Fruit fly (Drosophila melanogaster) whole organism, embryonic: Measurements from ENCODE around the gene CG4951.
A peak's percentile ranks its signal among the peaks of the same experiment; 100 is the strongest.

Experiments
- ATbp ChIP-seq: fragments of 200-800 bp; sonication (Bioruptor generic); optimal IDR thresholded peaks from 2 replicates; lab custom pipeline; 2017; ENCODE audit warnings: missing biosample characterization, mild to moderate bottlenecking, missing genetic modification characterization, missing genetic modification reagents
- Awh ChIP-seq: fragments of 200-800 bp; sonication (Bioruptor generic); IDR thresholded peaks from 2 replicates; pipeline ENCODE4, ENCODE4 v1.3.6; 2022; ENCODE audit warnings: missing biosample characterization, missing genetic modification characterization
- BEAF-32 ChIP-seq: fragments of 200-800 bp; sonication (Bioruptor generic); optimal IDR thresholded peaks from 3 replicates; lab custom pipeline; 2017; ENCODE audit warnings: missing biosample characterization, missing genetic modification characterization, mild to moderate bottlenecking, moderate library complexity, missing genetic modification reagents
- Bteb2 ChIP-seq: fragments of 200-800 bp; sonication (Bioruptor generic); optimal IDR thresholded peaks from 2 replicates; lab custom pipeline; 2016; ENCODE audit warnings: missing biosample characterization, missing genetic modification characterization
- CG10147 ChIP-seq: fragments of 200-800 bp; sonication (Bioruptor generic); optimal IDR thresholded peaks from 2 replicates; lab custom pipeline; 2019; ENCODE audit warnings: missing biosample characterization, mild to moderate bottlenecking, missing genetic modification characterization, moderate library complexity
- CG11085 ChIP-seq: fragments of 200-800 bp; sonication (Bioruptor generic); IDR thresholded peaks from 2 replicates; pipeline ENCODE4 v1.3.6; 2022; ENCODE audit warnings: missing biosample characterization, missing genetic modification characterization
- CG12236 ChIP-seq: fragments of 200-800 bp; sonication (Bioruptor generic); optimal IDR thresholded peaks from 2 replicates; lab custom pipeline; 2016; ENCODE audit warnings: missing biosample characterization, missing genetic modification characterization
- CG14710 ChIP-seq: fragments of 200-800 bp; sonication (Bioruptor generic); optimal IDR thresholded peaks from 3 replicates; lab custom pipeline; 2019; ENCODE audit warnings: missing biosample characterization, mild to moderate bottlenecking, missing genetic modification characterization, moderate library complexity
- CG15514 ChIP-seq: fragments of 200-800 bp; sonication (Bioruptor generic); optimal IDR thresholded peaks from 3 replicates; lab custom pipeline; 2017; ENCODE audit warnings: missing biosample characterization, missing genetic modification characterization, mild to moderate bottlenecking, moderate library complexity, missing genetic modification reagents
- CG16779 ChIP-seq: fragments of 200-800 bp; sonication (Bioruptor generic); IDR thresholded peaks from 2 replicates; pipeline ENCODE4 v1.3.6; 2022; ENCODE audit warnings: missing biosample characterization, missing genetic modification characterization
- CG17359 ChIP-seq: fragments of 200-800 bp; sonication (Bioruptor generic); optimal IDR thresholded peaks from 3 replicates; lab custom pipeline; 2018; ENCODE audit warnings: missing biosample characterization, mild to moderate bottlenecking, missing genetic modification characterization, moderate library complexity
- CG18599 ChIP-seq: fragments of 200-800 bp; sonication (Bioruptor generic); optimal IDR thresholded peaks from 3 replicates; lab custom pipeline; 2017; ENCODE audit warnings: missing biosample characterization, missing genetic modification characterization, mild to moderate bottlenecking, moderate library complexity, missing genetic modification reagents
- CG18619 ChIP-seq: fragments of 200-800 bp; sonication (Bioruptor generic); optimal IDR thresholded peaks from 3 replicates; lab custom pipeline; 2017; ENCODE audit warnings: missing biosample characterization, mild to moderate bottlenecking, missing genetic modification characterization
- CG33213 ChIP-seq: fragments of 200-800 bp; sonication (Bioruptor generic); optimal IDR thresholded peaks from 3 replicates; lab custom pipeline; 2016; ENCODE audit warnings: missing biosample characterization, missing genetic modification characterization
- CG3838 ChIP-seq: fragments of 200-800 bp; sonication (Bioruptor generic); optimal IDR thresholded peaks from 3 replicates; lab custom pipeline; 2016; ENCODE audit warnings: missing biosample characterization, missing genetic modification characterization
- CG6272 ChIP-seq: fragments of 200-800 bp; sonication (Bioruptor generic); IDR thresholded peaks from 2 replicates; pipeline ENCODE4 v1.3.6; 2022; ENCODE audit warnings: missing biosample characterization, missing genetic modification characterization
- CG7372 ChIP-seq: fragments of 200-800 bp; sonication (Bioruptor generic); IDR thresholded peaks from 2 replicates; pipeline ENCODE4 v1.3.6; 2022; ENCODE audit warnings: missing biosample characterization, missing genetic modification characterization
- CG8765 ChIP-seq: fragments of 200-800 bp; sonication (Bioruptor generic); IDR thresholded peaks from 2 replicates; pipeline ENCODE4 v1.3.6; 2022; ENCODE audit warnings: missing biosample characterization, missing genetic modification characterization
- Dad ChIP-seq: fragments of 200-800 bp; sonication (Bioruptor generic); optimal IDR thresholded peaks from 3 replicates; lab custom pipeline; 2016; ENCODE audit warnings: missing biosample characterization, missing genetic modification characterization
- Meics ChIP-seq: fragments of 200-800 bp; sonication (Bioruptor generic); optimal IDR thresholded peaks from 2 replicates; lab custom pipeline; 2017; ENCODE audit warnings: missing biosample characterization, mild to moderate bottlenecking, missing genetic modification characterization
- NfI ChIP-seq: fragments of 200-800 bp; sonication (Bioruptor generic); optimal IDR thresholded peaks from 3 replicates; lab custom pipeline; 2018; ENCODE audit warnings: missing biosample characterization, mild to moderate bottlenecking, missing genetic modification characterization, moderate library complexity
- Opbp ChIP-seq: fragments of 200-800 bp; sonication (Bioruptor generic); IDR thresholded peaks from 3 replicates; pipeline ENCODE4 v1.3.6; 2022; ENCODE audit warnings: missing biosample characterization, missing genetic modification characterization; ENCODE audit not compliant: partially characterized antibody
- Optix ChIP-seq: fragments of 200-800 bp; sonication (Bioruptor generic); IDR thresholded peaks from 3 replicates; pipeline ENCODE4 v1.3.6; 2022; ENCODE audit warnings: missing biosample characterization, missing genetic modification characterization
- Side ChIP-seq: fragments of 200-800 bp; sonication (Bioruptor generic); optimal IDR thresholded peaks from 2 replicates; lab custom pipeline; 2016; ENCODE audit warnings: missing biosample characterization, missing genetic modification characterization
- Six4 ChIP-seq: fragments of 200-800 bp; sonication (Bioruptor generic); optimal IDR thresholded peaks from 2 replicates; lab custom pipeline; 2016; ENCODE audit warnings: missing biosample characterization, missing genetic modification characterization
- Sry-β ChIP-seq: fragments of 200-800 bp; sonication (Bioruptor generic); optimal IDR thresholded peaks from 2 replicates; lab custom pipeline; 2018; ENCODE audit warnings: missing biosample characterization, mild to moderate bottlenecking, missing genetic modification characterization, moderate library complexity
- chn ChIP-seq: fragments of 200-800 bp; sonication (Bioruptor generic); optimal IDR thresholded peaks from 2 replicates; lab custom pipeline; 2016; ENCODE audit warnings: missing biosample characterization, missing genetic modification characterization
- dm ChIP-seq: fragments of 200-800 bp; sonication (Bioruptor generic); optimal IDR thresholded peaks from 3 replicates; lab custom pipeline; 2016; ENCODE audit warnings: missing biosample characterization, missing genetic modification characterization
- gfzf ChIP-seq: fragments of 200-800 bp; sonication (Bioruptor generic); optimal IDR thresholded peaks from 2 replicates; lab custom pipeline; 2016; ENCODE audit warnings: missing biosample characterization, mild to moderate bottlenecking, missing genetic modification characterization, moderate library complexity
- gsb-n ChIP-seq: fragments of 200-800 bp; sonication (Bioruptor generic); optimal IDR thresholded peaks from 3 replicates; lab custom pipeline; 2018; ENCODE audit warnings: missing biosample characterization, mild to moderate bottlenecking, missing genetic modification characterization
- inv ChIP-seq: fragments of 200-800 bp; sonication (Bioruptor generic); IDR thresholded peaks from 2 replicates; pipeline ENCODE4 v1.3.6; 2022; ENCODE audit warnings: missing biosample characterization, missing genetic modification characterization; ENCODE audit not compliant: partially characterized antibody
- kah ChIP-seq: fragments of 200-800 bp; sonication (Bioruptor generic); optimal IDR thresholded peaks from 2 replicates; lab custom pipeline; 2018; ENCODE audit warnings: missing biosample characterization, mild to moderate bottlenecking, missing genetic modification characterization
- mirr ChIP-seq: fragments of 200-800 bp; sonication (Bioruptor generic); optimal IDR thresholded peaks from 3 replicates; lab custom pipeline; 2018; ENCODE audit warnings: missing biosample characterization, mild to moderate bottlenecking, missing genetic modification characterization
- nmo ChIP-seq: fragments of 200-800 bp; sonication (Bioruptor generic); optimal IDR thresholded peaks from 2 replicates; lab custom pipeline; 2018; ENCODE audit warnings: missing biosample characterization, mild to moderate bottlenecking, missing genetic modification characterization, moderate library complexity
- odd ChIP-seq: fragments of 200-800 bp; sonication (Bioruptor generic); optimal IDR thresholded peaks from 2 replicates; lab custom pipeline; 2017; ENCODE audit warnings: missing biosample characterization, mild to moderate bottlenecking, missing genetic modification characterization
- pita ChIP-seq: fragments of 200-800 bp; sonication (Bioruptor generic); optimal IDR thresholded peaks from 2 replicates; lab custom pipeline; 2017; ENCODE audit warnings: missing biosample characterization, mild to moderate bottlenecking, missing genetic modification characterization
- pzg ChIP-seq: fragments of 200-800 bp; sonication (Bioruptor generic); optimal IDR thresholded peaks from 3 replicates; lab custom pipeline; 2018; ENCODE audit warnings: missing biosample characterization, mild to moderate bottlenecking, missing genetic modification characterization, moderate library complexity
- sc ChIP-seq, 3 experiments: fragments of >200 bp in 2 of 3; fragments of 200-800 bp in 1 of 3; sonication (Bioruptor generic) in 1 of 3; optimal IDR thresholded peaks; 2 replicates in 2 of 3; 3 replicates in 1 of 3; lab custom pipeline; 2017; ENCODE audit warnings: mild to moderate bottlenecking in 1 of 3, missing biosample characterization in 1 of 3, missing genetic modification characterization in 1 of 3, missing genetic modification reagents in 1 of 3
- schlank ChIP-seq: fragments of 200-800 bp; sonication (Bioruptor generic); optimal IDR thresholded peaks from 2 replicates; lab custom pipeline; 2018; ENCODE audit warnings: missing biosample characterization, mild to moderate bottlenecking, missing genetic modification characterization
- sens-2 ChIP-seq: fragments of 200-800 bp; sonication (Bioruptor generic); IDR thresholded peaks from 2 replicates; pipeline ENCODE4 v1.3.6; 2022; ENCODE audit warnings: missing biosample characterization, missing genetic modification characterization
- sima ChIP-seq: fragments of 200-800 bp; sonication (Bioruptor generic); optimal IDR thresholded peaks from 2 replicates; lab custom pipeline; 2016; ENCODE audit warnings: missing biosample characterization, missing genetic modification characterization
- sob ChIP-seq: fragments of 200-800 bp; sonication (Bioruptor generic); IDR thresholded peaks from 2 replicates; pipeline ENCODE4 v1.3.6; 2022; ENCODE audit warnings: missing biosample characterization, missing genetic modification characterization
- sqz ChIP-seq: fragments of 200-800 bp; sonication (Bioruptor generic); optimal IDR thresholded peaks from 3 replicates; lab custom pipeline; 2018; ENCODE audit warnings: missing biosample characterization, mild to moderate bottlenecking, missing genetic modification characterization
- ssp ChIP-seq: fragments of 200-800 bp; sonication (Bioruptor generic); IDR thresholded peaks from 2 replicates; pipeline ENCODE4 v1.3.6; 2022; ENCODE audit warnings: missing biosample characterization, missing genetic modification characterization
- tll ChIP-seq, 2 experiments: fragments of 200-800 bp in 1 of 2; fragments of >200 bp in 1 of 2; sonication (Bioruptor generic) in 1 of 2; optimal IDR thresholded peaks; 2 replicates each; lab custom pipeline; 2017 to 2019; ENCODE audit warnings: missing biosample characterization in 2 of 2, missing genetic modification characterization in 2 of 2, mild to moderate bottlenecking in 1 of 2, moderate library complexity in 1 of 2
- trem ChIP-seq: fragments of 200-800 bp; optimal IDR thresholded peaks from 3 replicates; lab custom pipeline; 2019; ENCODE audit warnings: missing biosample characterization, mild to moderate bottlenecking, missing genetic modification characterization, moderate library complexity
- twi ChIP-seq: fragments of 200-800 bp; optimal IDR thresholded peaks from 2 replicates; lab custom pipeline; 2019; ENCODE audit warnings: missing biosample characterization, mild to moderate bottlenecking, missing genetic modification characterization, moderate library complexity
- vnd ChIP-seq: fragments of 200-800 bp; sonication (Bioruptor generic); IDR thresholded peaks from 3 replicates; pipeline ENCODE4 v1.3.6; 2022; ENCODE audit warnings: missing biosample characterization, missing genetic modification characterization; ENCODE audit not compliant: partially characterized antibody
- vvl ChIP-seq: fragments of 200-800 bp; sonication (Bioruptor generic); IDR thresholded peaks from 2 replicates; pipeline ENCODE4 v1.3.6; 2022; ENCODE audit warnings: missing biosample characterization, missing genetic modification characterization
- wdn ChIP-seq: fragments of 200-800 bp; sonication (Bioruptor generic); IDR thresholded peaks from 2 replicates; pipeline ENCODE4 v1.3.6; 2022; ENCODE audit warnings: missing biosample characterization, missing genetic modification characterization

CG4951 gene

DNA sequence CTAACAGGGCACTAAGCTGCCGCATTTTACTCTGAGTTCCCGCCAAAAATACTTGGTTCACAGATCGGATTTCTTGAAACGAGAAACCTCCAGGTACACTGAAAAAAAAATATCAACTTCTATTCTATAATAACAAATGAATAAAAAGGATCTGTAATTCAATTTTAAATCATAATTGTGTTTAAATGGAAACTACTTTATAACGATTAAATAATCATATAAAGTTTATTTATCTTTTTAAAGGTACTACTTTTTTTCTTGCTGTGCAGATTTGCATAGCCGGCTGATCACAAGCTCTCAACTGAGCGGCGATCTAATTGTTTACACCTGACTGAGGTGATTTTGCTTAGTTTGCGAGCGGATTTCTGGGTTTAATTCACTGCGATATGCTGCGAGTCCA lies 33.4 kb upstream of the CG4951 start (continued):
- TF ChIP-seq CG16779 (GFP tag; lab: Robert Waterston, UW) (no peak), kah (no peak), trem (tag; lab: Kevin White, UChicago) (peak; percentile 39), nmo (GFP tag; lab: Kevin White, UChicago) (peak; percentile 83), CG33213 (no peak), ssp (GFP tag; lab: Robert Waterston, UW) (peak; percentile 63), CG10147 (GFP tag; lab: Kevin White, UChicago) (peak; percentile 69), Dad (no peak), NfI (peak; percentile 55), Opbp (GFP tag; lab: Robert Waterston, UW) (no peak), Meics (GFP tag; lab: Kevin White, UChicago) (peak; percentile 81), sc (optimal IDR thresholded peaks at IDR 0.05; lab: Kevin White, UChicago) (no peak), sc (GFP tag; optimal IDR thresholded peaks at IDR 0.05; lab: Kevin White, UChicago) (no peak), sima (GFP tag; lab: Kevin White, UChicago) (no peak), sens-2 (GFP tag; lab: Robert Waterston, UW) (peak; percentile 25; the same call in 1 of the 2 replicates), inv (GFP tag; lab: Robert Waterston, UW) (no peak), Optix (GFP tag; lab: Robert Waterston, UW) (peak; percentile 37; the same call in 1 of the 3 replicates), vnd (GFP tag; lab: Robert Waterston, UW) (no peak), Awh (GFP tag; lab: Robert Waterston, UW) (peak; percentile 38; the same call in 1 of the 2 replicates), wdn (peak; percentile 82), twi (peak; percentile 25), pzg (GFP tag; lab: Kevin White, UChicago) (no peak), Side (GFP tag; lab: Kevin White, UChicago) (no peak), BEAF-32 (no peak), CG15514 (GFP tag; lab: Kevin White, UChicago) (peak; percentile 28), Bteb2 (GFP tag; lab: Kevin White, UChicago) (peak; percentile 1), CG18599 (GFP tag; lab: Kevin White, UChicago) (peak; percentile 44), vvl (GFP tag; lab: Robert Waterston, UW) (peak; percentile 73), gsb-n (tag; lab: Kevin White, UChicago) (peak; percentile 35), CG8765 (GFP tag; lab: Robert Waterston, UW) (no peak), mirr (GFP tag; lab: Kevin White, UChicago) (no peak), gfzf (GFP tag; lab: Kevin White, UChicago) (no peak), ATbp (GFP tag; lab: Kevin White, UChicago) (no peak), CG11085 (GFP tag; lab: Robert Waterston, UW) (0 out of 2 replicates have a peak, but pooled peaks have one; percentile 50), CG17359 (tag; lab: Kevin White, UChicago) (peak; percentile 60), dm (GFP tag; lab: Kevin White, UChicago) (no peak), schlank (tag; lab: Kevin White, UChicago) (no peak), sob (GFP tag; lab: Robert Waterston, UW) (peak; percentile 65), tll (GFP tag; optimal IDR thresholded peaks at IDR 0.05; lab: Kevin White, UChicago) (no peak), CG14710 (tag; lab: Kevin White, UChicago) (peak; percentile 35), CG18619 (GFP tag; lab: Kevin White, UChicago) (peak; percentile 59), CG6272 (GFP tag; lab: Robert Waterston, UW) (peak; percentile 44; the same call in 1 of the 2 replicates), CG3838 (GFP tag; lab: Kevin White, UChicago) (no peak), Six4 (GFP tag; lab: Kevin White, UChicago) (peak; percentile 30), odd (GFP tag; lab: Kevin White, UChicago) (peak; percentile 48), Sry-β (GFP tag; lab: Kevin White, UChicago) (no peak), CG12236 (GFP tag; lab: Kevin White, UChicago) (no peak), sqz (GFP tag; lab: Kevin White, UChicago) (peak; percentile 20), pita (no peak), chn (GFP tag; lab: Kevin White, UChicago) (no peak), CG7372 (peak; percentile 48)
